Worm (Caenorhabditis elegans): ENCODE results near the gene eif-1.

eif-1 gene

DNA sequence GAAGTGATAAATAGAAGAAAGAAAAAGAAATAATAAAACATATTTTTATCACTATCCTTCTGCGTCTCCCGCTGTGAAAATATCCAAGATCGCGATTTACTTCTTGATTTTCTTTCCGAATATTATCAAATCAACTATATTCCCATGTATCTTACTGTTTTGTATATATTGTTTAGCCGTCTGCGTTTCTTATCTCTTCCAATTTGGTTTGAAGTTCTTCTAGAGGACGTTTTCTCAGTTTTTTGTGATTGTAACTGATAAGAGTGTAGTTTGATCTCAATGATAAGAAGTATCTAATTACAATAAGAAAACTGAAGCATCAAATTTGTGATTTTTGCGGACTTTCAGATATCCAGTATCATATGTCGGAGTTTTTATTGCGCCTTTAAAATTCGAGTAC lies 32.7 kb downstream of the eif-1 start:
- TF ChIP-seq nhr-85 (tag) (peak; percentile 74), skn-1 (tag; optimal IDR thresholded peaks at IDR 0.05) (no peak), snu-23 (GFP tag; optimal IDR thresholded peaks at IDR 0.05) (peak; percentile 9), lin-14 (GFP tag; optimal IDR thresholded peaks at IDR 0.05) (peak; percentile 45), elt-2 (tag; optimal IDR thresholded peaks at IDR 0.05) (peak; percentile 67), ceh-90 (tag; optimal IDR thresholded peaks at IDR 0.05) (no peak), jun-1 (tag; optimal IDR thresholded peaks at IDR 0.05) (no peak), ama-1 (optimal IDR thresholded peaks at IDR 0.05) (no peak), nhr-20 (tag; optimal IDR thresholded peaks at IDR 0.05) (peak; percentile 44), lsy-2 (tag; optimal IDR thresholded peaks at IDR 0.05) (peak in 1 of 2 experiments; percentile 16), lir-3 (tag; optimal IDR thresholded peaks at IDR 0.05; ENCODE audit: poor library complexity) (no peak), blmp-1 (tag; optimal IDR thresholded peaks at IDR 0.05) (peak; percentile 31), elt-3 (tag; optimal IDR thresholded peaks at IDR 0.05) (peak in 1 of 6 experiments; percentile 63)

ce11 chrII:4959719-4960118 lies 33.7 kb downstream of the eif-1 start, which contains the start of gene ulp-2:
Gene ulp-2 (minus strand): TSS chrII:4959876.
- no peak for TF ChIP-seq lin-13 (GFP tag; optimal IDR thresholded peaks at IDR 0.05)
- no peak for TF ChIP-seq mdl-1 (tag; optimal IDR thresholded peaks at IDR 0.05)
- TF ChIP-seq sup-37 (GFP tag; optimal IDR thresholded peaks at IDR 0.05) = no peak
- no peak for TF ChIP-seq unc-130 (tag; optimal IDR thresholded peaks at IDR 0.05)
- no peak for TF ChIP-seq nhr-28 (tag; optimal IDR thresholded peaks at IDR 0.05)
- TF ChIP-seq nhr-85 (tag) = no peak
- no peak for TF ChIP-seq ceh-8 (GFP tag; optimal IDR thresholded peaks at IDR 0.05)
- TF ChIP-seq snu-23 (GFP tag; optimal IDR thresholded peaks at IDR 0.05) = peak; percentile 12
- TF ChIP-seq hlh-17 (GFP tag; optimal IDR thresholded peaks at IDR 0.05; ENCODE audit: borderline replicate concordance) = no peak
- peak; percentile 40 for TF ChIP-seq mep-1 (tag; optimal IDR thresholded peaks at IDR 0.05)
- no peak for TF ChIP-seq ces-1 (GFP tag; optimal IDR thresholded peaks at IDR 0.05)
- TF ChIP-seq ztf-4 (tag; optimal IDR thresholded peaks at IDR 0.05) = no peak
- TF ChIP-seq lin-15B (tag; optimal IDR thresholded peaks at IDR 0.05) = peak; percentile 37
- no peak for TF ChIP-seq xbp-1 (tag; optimal IDR thresholded peaks at IDR 0.05)
- no peak for TF ChIP-seq ama-1 (optimal IDR thresholded peaks at IDR 0.05)
- TF ChIP-seq unc-62 (GFP tag; optimal IDR thresholded peaks at IDR 0.05) = no peak
- TF ChIP-seq lin-14 (GFP tag; optimal IDR thresholded peaks at IDR 0.05) = peak; percentile 22
- no peak for TF ChIP-seq alr-1 (tag; optimal IDR thresholded peaks at IDR 0.05; ENCODE audit: borderline replicate concordance)
- peak in 2 of 3 experiments; percentile 46 to 67 for TF ChIP-seq dpl-1 (GFP tag; optimal IDR thresholded peaks at IDR 0.05)
- no peak for TF ChIP-seq pag-3 (tag; optimal IDR thresholded peaks at IDR 0.05; ENCODE audit: borderline replicate concordance, insufficient read depth)
- no peak for TF ChIP-seq ceh-82 (tag; optimal IDR thresholded peaks at IDR 0.05)
- TF ChIP-seq nhr-47 (tag; optimal IDR thresholded peaks at IDR 0.05) = no peak
- peak; percentile 13 for TF ChIP-seq rnt-1 (tag; optimal IDR thresholded peaks at IDR 0.05)
- TF ChIP-seq pqm-1 (tag; optimal IDR thresholded peaks at IDR 0.05) = no peak
- TF ChIP-seq lin-35 (GFP tag; optimal IDR thresholded peaks at IDR 0.05) = peak; percentile 28 to 71
- TF ChIP-seq swsn-7 (tag; optimal IDR thresholded peaks at IDR 0.05) = no peak
- TF ChIP-seq efl-3 (GFP tag; optimal IDR thresholded peaks at IDR 0.05) = no peak
- no peak for TF ChIP-seq Y116A8C.19 (tag; optimal IDR thresholded peaks at IDR 0.05; ENCODE audit: borderline replicate concordance)
- no peak for TF ChIP-seq ceh-90 (tag; optimal IDR thresholded peaks at IDR 0.05)
- no peak for TF ChIP-seq nhr-90 (tag; optimal IDR thresholded peaks at IDR 0.05; ENCODE audit: poor library complexity)
- peak; percentile 40 to 51 for TF ChIP-seq efl-1 (optimal IDR thresholded peaks at IDR 0.05)
- peak; percentile 51 to 55 for TF ChIP-seq efl-1 (GFP tag; optimal IDR thresholded peaks at IDR 0.05 in 1 of 2)
- peak; percentile 7 for TF ChIP-seq blmp-1 (tag; optimal IDR thresholded peaks at IDR 0.05)
- TF ChIP-seq ceh-63 (GFP tag; optimal IDR thresholded peaks at IDR 0.05) = no peak
- TF ChIP-seq fkh-8 (tag; optimal IDR thresholded peaks at IDR 0.05) = no peak
- TF ChIP-seq lsy-2 (tag; optimal IDR thresholded peaks at IDR 0.05) = peak; percentile 12 to 46
- no peak for TF ChIP-seq aha-1 (tag; optimal IDR thresholded peaks at IDR 0.05)
